Worm (Caenorhabditis elegans) whole organism, L1 larva: ENCODE measurements around the gene Y60A3A.25.

Experiments used
- F16B12.6 ChIP-seq: fragments of 150-350 bp; optimal IDR thresholded peaks from 2 replicates; lab custom pipeline; 2014; ENCODE audit warnings: missing biosample characterization, missing genetic modification characterization
- elt-2 ChIP-seq: sonication (generic microtip); optimal IDR thresholded peaks from 2 replicates; lab custom pipeline; 2016; ENCODE audit warnings: missing genetic modification characterization, mild to moderate bottlenecking, inconsistent platforms, missing compliant biosample characterization, missing genetic modification reagents
- fos-1 ChIP-seq: fragments of 150-350 bp; optimal IDR thresholded peaks from 2 replicates; lab custom pipeline; 2014; ENCODE audit warnings: missing biosample characterization, missing genetic modification characterization
- hlh-17 ChIP-seq: fragments of 200-800 bp; sonication (Bioruptor generic); optimal IDR thresholded peaks from 2 replicates; lab custom pipeline; 2018; ENCODE audit warnings: missing genetic modification characterization, mild to moderate bottlenecking, missing compliant biosample characterization, moderate library complexity, borderline replicate concordance
- irx-1 ChIP-seq: sonication (generic microtip); optimal IDR thresholded peaks from 2 replicates; lab custom pipeline; 2016; ENCODE audit warnings: missing genetic modification characterization, missing compliant biosample characterization
- jun-1 ChIP-seq: fragments of 150-350 bp; optimal IDR thresholded peaks from 2 replicates; lab custom pipeline; 2014; ENCODE audit warnings: missing biosample characterization, missing genetic modification reagents, missing genetic modification characterization
- lin-15B ChIP-seq: fragments of 150-350 bp; sonication (generic microtip); optimal IDR thresholded peaks from 3 replicates; lab custom pipeline; 2014; ENCODE audit warnings: missing biosample characterization, missing genetic modification characterization
- lin-39 ChIP-seq: fragments of 150-350 bp; optimal IDR thresholded peaks from 2 replicates; lab custom pipeline; 2014; ENCODE audit warnings: missing biosample characterization, missing genetic modification reagents, missing genetic modification characterization
- lsy-2 ChIP-seq, 2 experiments: fragments of 150-350 bp; optimal IDR thresholded peaks; 2 replicates each; lab custom pipeline; 2014; ENCODE audit warnings: missing biosample characterization in 2 of 2, missing genetic modification characterization in 2 of 2
- nhr-47 ChIP-seq: sonication (generic microtip); optimal IDR thresholded peaks from 2 replicates; lab custom pipeline; 2016; ENCODE audit warnings: mild to moderate bottlenecking, missing genetic modification characterization, moderate library complexity, missing compliant biosample characterization
- nhr-76 ChIP-seq: sonication (generic microtip); optimal IDR thresholded peaks from 2 replicates; lab custom pipeline; 2017; ENCODE audit warnings: missing biosample characterization, missing genetic modification characterization
- nhr-90 ChIP-seq: sonication (generic microtip); optimal IDR thresholded peaks from 2 replicates; lab custom pipeline; 2016; ENCODE audit warnings: mild to moderate bottlenecking, missing genetic modification characterization, missing compliant biosample characterization; ENCODE audit not compliant: poor library complexity
- unc-130 ChIP-seq: fragments of 150-350 bp; optimal IDR thresholded peaks from 2 replicates; lab custom pipeline; 2017; ENCODE audit warnings: missing biosample characterization, missing genetic modification characterization, inconsistent platforms
- ztf-4 ChIP-seq: fragments of 150-350 bp; optimal IDR thresholded peaks from 2 replicates; lab custom pipeline; 2014; ENCODE audit warnings: missing biosample characterization, missing genetic modification characterization

- TF ChIP-seq lin-15B (no peak), unc-130 (tag; lab: Kevin White, UChicago) (no peak), F16B12.6 (no peak), elt-2 (tag; lab: Kevin White, UChicago) (no peak), lsy-2 (tag; optimal IDR thresholded peaks at IDR 0.05; lab: Kevin White, UChicago) (no peak), ztf-4 (tag; lab: Kevin White, UChicago) (no peak), hlh-17 (no peak), nhr-47 (tag; lab: Kevin White, UChicago) (no peak), jun-1 (tag; lab: Kevin White, UChicago) (no peak), fos-1 (no peak), nhr-76 (tag; lab: Kevin White, UChicago) (no peak), nhr-90 (tag; lab: Kevin White, UChicago) (no peak), lin-39 (tag; lab: Kevin White, UChicago) (no peak), irx-1 (tag; lab: Kevin White, UChicago) (no peak)
These were observed 27.4 kb upstream of the Y60A3A.25 start for ce11 chrV:20021347-20021746.
